Fruit fly (Drosophila melanogaster): ENCODE results near the gene TORIP.

TORIP gene

dm6 chr3L:19836375-19836937 is 31.6 kb upstream of the TORIP start, which contains the start of gene kto (continued):
- TF ChIP-seq ATbp (GFP tag; optimal IDR thresholded peaks at IDR 0.05) (no peak), sr (GFP tag; IDR thresholded peaks at IDR 0.05) (0 out of 3 replicates have a peak, but pooled peaks have one; percentile 12), pzg (GFP tag; optimal IDR thresholded peaks at IDR 0.05) (peak; percentile 68), hbn (GFP tag; IDR thresholded peaks at IDR 0.05; ENCODE audit: partially characterized antibody) (peak; percentile 88), ssp (GFP tag; IDR thresholded peaks at IDR 0.05) (no peak), Opbp (GFP tag; IDR thresholded peaks at IDR 0.05; ENCODE audit: partially characterized antibody) (peak; percentile 93), knrl (GFP tag; IDR thresholded peaks at IDR 0.05; ENCODE audit: partially characterized antibody) (peak; percentile 76), E2f2 (GFP tag; IDR thresholded peaks at IDR 0.05) (peak; percentile 97), CG34224 (GFP tag; IDR thresholded peaks at IDR 0.05; ENCODE audit: partially characterized antibody) (peak; percentile 95), bbx (GFP tag; IDR thresholded peaks at IDR 0.05; ENCODE audit: partially characterized antibody) (peak; percentile 92), inv (GFP tag; IDR thresholded peaks at IDR 0.05; ENCODE audit: partially characterized antibody) (peak; percentile 69), Sry-δ (GFP tag; optimal IDR thresholded peaks at IDR 0.05) (peak; percentile 91), dysf (GFP tag; IDR thresholded peaks at IDR 0.05) (no peak), D19B (GFP tag; optimal IDR thresholded peaks at IDR 0.05) (no peak), CG42726 (GFP tag; IDR thresholded peaks at IDR 0.05; ENCODE audit: partially characterized antibody) (peak; percentile 28; the same call in 1 of the 2 replicates), amos (GFP tag; IDR thresholded peaks at IDR 0.05; ENCODE audit: partially characterized antibody) (peak; percentile 87), Dref (GFP tag; IDR thresholded peaks at IDR 0.05) (peak; percentile 90), CG2116 (GFP tag; optimal IDR thresholded peaks at IDR 0.05) (peak; percentile 52), Doc2 (GFP tag; IDR thresholded peaks at IDR 0.05) (no peak), CG14860 (GFP tag; IDR thresholded peaks at IDR 0.05; ENCODE audit: partially characterized antibody) (peak; percentile 79), CG7963 (GFP tag; IDR thresholded peaks at IDR 0.05; ENCODE audit: partially characterized antibody) (peak; percentile 75), Med (GFP tag) (peak; percentile 71), Sin3A (optimal IDR thresholded peaks at IDR 0.05) (peak; percentile 16), CG18599 (GFP tag; optimal IDR thresholded peaks at IDR 0.05) (no peak), Dll (GFP tag; IDR thresholded peaks at IDR 0.05; ENCODE audit: partially characterized antibody) (peak; percentile 91), CG4617 (GFP tag; optimal IDR thresholded peaks at IDR 0.05; ENCODE audit: borderline replicate concordance) (peak; percentile 56)

- no peak for TF ChIP-seq bigmax (GFP tag; optimal IDR thresholded peaks at IDR 0.05)
- no peak for TF ChIP-seq Tbp (GFP tag; optimal IDR thresholded peaks at IDR 0.05)
- TF ChIP-seq da (GFP tag; optimal IDR thresholded peaks at IDR 0.05), result no peak
- TF ChIP-seq Sry-δ (GFP tag; optimal IDR thresholded peaks at IDR 0.05), result peak; percentile 74
- peak; percentile 39; the same call in 1 of the 3 replicates for TF ChIP-seq Dbx (GFP tag; IDR thresholded peaks at IDR 0.05)
- TF ChIP-seq CG13287 (GFP tag; IDR thresholded peaks at IDR 0.05; ENCODE audit: partially characterized antibody), result peak; percentile 67
- TF ChIP-seq CG31224 (GFP tag; IDR thresholded peaks at IDR 0.05), result peak; percentile 24; the same call in 1 of the 2 replicates
- no peak for TF ChIP-seq jigr1 (GFP tag; IDR thresholded peaks at IDR 0.05)
- peak in 1 of 2 experiments; percentile 19 for TF ChIP-seq crp (GFP tag; optimal IDR thresholded peaks at IDR 0.05)
- no peak for TF ChIP-seq Dip2 (GFP tag; IDR thresholded peaks at IDR 0.05)
- peak; percentile 78 for TF ChIP-seq NFAT (GFP tag; IDR thresholded peaks at IDR 0.05)
- TF ChIP-seq slbo (GFP tag; IDR thresholded peaks at IDR 0.05), result peak; percentile 69
- TF ChIP-seq CG17186 (GFP tag; optimal IDR thresholded peaks at IDR 0.05), result peak; percentile 51
- no peak for TF ChIP-seq Sox100B (GFP tag; optimal IDR thresholded peaks at IDR 0.05)
- TF ChIP-seq hth (optimal IDR thresholded peaks at IDR 0.05), result no peak
- no peak for TF ChIP-seq Poxn (GFP tag; IDR thresholded peaks at IDR 0.05)
- TF ChIP-seq CG17385 (GFP tag; optimal IDR thresholded peaks at IDR 0.05), result peak; percentile 98
- TF ChIP-seq pum (GFP tag; optimal IDR thresholded peaks at IDR 0.05), result peak; percentile 1
- TF ChIP-seq C15 (GFP tag; IDR thresholded peaks at IDR 0.05), result no peak
- no peak for TF ChIP-seq CG8944 (GFP tag; optimal IDR thresholded peaks at IDR 0.05)
- no peak for TF ChIP-seq CG14965 (GFP tag; optimal IDR thresholded peaks at IDR 0.05; ENCODE audit: borderline replicate concordance)
- no peak for TF ChIP-seq tio (GFP tag; optimal IDR thresholded peaks at IDR 0.05)
- TF ChIP-seq CG4424 (GFP tag; optimal IDR thresholded peaks at IDR 0.05), result peak; percentile 44
- TF ChIP-seq CG14860 (GFP tag; IDR thresholded peaks at IDR 0.05; ENCODE audit: partially characterized antibody), result peak; percentile 64; the same call in 2 of the 3 replicates
Measured at dm6 chr3L:19834143-19834794, 29.4 kb upstream of the TORIP start, which contains the start of the genes trc and CG32221. TSS of gene trc (minus strand) at chr3L:19834304. TSS of gene CG32221 (plus strand) at chr3L:19834670.
